Worm (Caenorhabditis elegans) whole organism, mixed stage, embryonic: ENCODE results near the gene glp-1.

Experiments
- cnd-1 ChIP-seq: fragments of 200-800 bp; sonication (Bioruptor generic); optimal IDR thresholded peaks from 2 replicates; lab custom pipeline; 2018; ENCODE audit warnings: mild to moderate bottlenecking, missing genetic modification characterization, missing compliant biosample characterization
- drap-1 ChIP-seq: fragments of 200-800 bp; sonication (Bioruptor generic); optimal IDR thresholded peaks from 3 replicates; lab custom pipeline; 2018; ENCODE audit warnings: mild to moderate bottlenecking, missing genetic modification characterization, missing compliant biosample characterization
- flh-1 ChIP-seq: fragments of 200-800 bp; sonication (Bioruptor generic); optimal IDR thresholded peaks from 2 replicates; lab custom pipeline; 2018; ENCODE audit warnings: mild to moderate bottlenecking, missing genetic modification characterization, moderate library complexity, missing compliant biosample characterization
- mep-1 ChIP-seq: fragments of 150-350 bp; optimal IDR thresholded peaks from 2 replicates; lab custom pipeline; 2017; ENCODE audit warnings: missing biosample characterization, missing genetic modification reagents, missing genetic modification characterization, inconsistent platforms
- mls-2 ChIP-seq: sonication (generic microtip); optimal IDR thresholded peaks from 2 replicates; lab custom pipeline; 2016; ENCODE audit warnings: mild to moderate bottlenecking, missing genetic modification characterization, moderate library complexity, missing compliant biosample characterization
- nhr-12 ChIP-seq: fragments of 150-350 bp; optimal IDR thresholded peaks from 2 replicates; lab custom pipeline; 2014; ENCODE audit warnings: missing biosample characterization, missing genetic modification characterization
- nhr-237 ChIP-seq: fragments of 150-350 bp; optimal IDR thresholded peaks from 2 replicates; lab custom pipeline; 2014; ENCODE audit warnings: missing biosample characterization, missing genetic modification characterization
- nhr-76 ChIP-seq: sonication (generic microtip); optimal IDR thresholded peaks from 2 replicates; lab custom pipeline; 2017; ENCODE audit warnings: missing biosample characterization, missing genetic modification characterization
- snpc-4 ChIP-seq: fragments of 150-350 bp; optimal IDR thresholded peaks from 2 replicates; lab custom pipeline; 2014; ENCODE audit warnings: missing biosample characterization, missing genetic modification characterization
- tbx-8 ChIP-seq: fragments of 200-800 bp; sonication (Bioruptor generic); optimal IDR thresholded peaks from 2 replicates; lab custom pipeline; 2018; ENCODE audit warnings: mild to moderate bottlenecking, missing genetic modification characterization, moderate library complexity, missing compliant biosample characterization
- unc-120 ChIP-seq: sonication (generic microtip); optimal IDR thresholded peaks from 2 replicates; lab custom pipeline; 2017; ENCODE audit warnings: missing genetic modification characterization, missing compliant biosample characterization; ENCODE audit not compliant: poor library complexity, severe bottlenecking
- unc-62 ChIP-seq: fragments of 150-350 bp; optimal IDR thresholded peaks from 2 replicates; lab custom pipeline; 2014; ENCODE audit warnings: missing biosample characterization, missing genetic modification reagents, missing genetic modification characterization
- ztf-11 ChIP-seq: fragments of 150-350 bp; optimal IDR thresholded peaks from 2 replicates; lab custom pipeline; 2014; ENCODE audit warnings: missing biosample characterization, missing genetic modification characterization

DNA sequence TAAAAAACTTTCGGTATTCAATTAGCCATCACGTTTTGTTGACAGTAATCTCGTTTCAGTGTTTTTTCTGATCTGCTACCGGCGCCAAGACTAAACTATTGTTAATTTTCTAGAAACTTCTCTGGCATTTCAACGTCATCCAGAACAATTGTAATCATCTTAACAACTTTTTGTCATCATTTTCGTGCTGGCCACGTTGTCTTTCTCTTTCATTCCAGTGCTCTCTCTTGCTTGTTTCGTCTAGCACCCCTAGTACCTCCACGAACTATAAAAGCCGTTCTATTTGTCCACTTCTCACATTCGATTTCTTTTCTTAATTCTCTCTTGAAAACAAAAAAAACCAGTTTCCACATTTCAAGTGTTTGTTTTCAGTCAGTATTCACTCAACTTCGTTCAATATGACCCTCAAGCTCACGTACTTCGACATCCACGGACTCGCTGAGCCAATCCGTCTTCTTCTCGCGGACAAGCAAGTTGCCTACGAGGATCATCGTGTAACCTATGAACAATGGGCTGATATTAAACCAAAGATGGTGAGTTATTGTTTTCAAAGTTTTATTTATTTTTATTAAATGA lies 33.0 kb upstream of the glp-1 start, which contains the start of gene gst-1:
- TF ChIP-seq mls-2 (tag; lab: Kevin White, UChicago): no peak
- TF ChIP-seq drap-1 (GFP tag; lab: Kevin White, UChicago): no peak
- TF ChIP-seq unc-62: no peak
- no peak for TF ChIP-seq nhr-76
- TF ChIP-seq nhr-237 (tag; lab: Kevin White, UChicago): no peak
- no peak for TF ChIP-seq flh-1 (GFP tag; lab: Kevin White, UChicago)
- TF ChIP-seq snpc-4 (tag; lab: Kevin White, UChicago): no peak
- no peak for TF ChIP-seq unc-120 (tag; lab: Kevin White, UChicago)
- TF ChIP-seq nhr-12 (tag; lab: Kevin White, UChicago): no peak
- TF ChIP-seq mep-1 (tag; lab: Kevin White, UChicago): no peak
- no peak for TF ChIP-seq ztf-11 (tag; lab: Kevin White, UChicago)
- TF ChIP-seq tbx-8 (GFP tag; lab: Kevin White, UChicago): no peak
- TF ChIP-seq cnd-1: no peak
